Worm (Caenorhabditis elegans): Measurements from ENCODE around the gene fbxa-169.

fbxa-169 gene

ce11 chrII:13678555-13679119, 30.3 kb downstream of the fbxa-169 start:
- TF ChIP-seq him-1 (tag; optimal IDR thresholded peaks at IDR 0.05) = no peak
- TF ChIP-seq dao-5 (tag; optimal IDR thresholded peaks at IDR 0.05) = no peak
- TF ChIP-seq W03F9.2 (tag; optimal IDR thresholded peaks at IDR 0.05) = no peak

ce11 chrII:13679775-13680320, 31.5 kb downstream of the fbxa-169 start:
- TF ChIP-seq dao-5 (tag; optimal IDR thresholded peaks at IDR 0.05) (no peak), W03F9.2 (tag; optimal IDR thresholded peaks at IDR 0.05) (no peak), him-1 (tag; optimal IDR thresholded peaks at IDR 0.05) (no peak)

ce11 chrII:13681063-13681462, 32.7 kb downstream of the fbxa-169 start:
- TF ChIP-seq dao-5 (tag; optimal IDR thresholded peaks at IDR 0.05) (no peak), him-1 (tag; optimal IDR thresholded peaks at IDR 0.05) (no peak), W03F9.2 (tag; optimal IDR thresholded peaks at IDR 0.05) (no peak)

ce11 chrII:13685581-13685980, 37.3 kb downstream of the fbxa-169 start:
- TF ChIP-seq him-1 (tag; optimal IDR thresholded peaks at IDR 0.05) (no peak), W03F9.2 (tag; optimal IDR thresholded peaks at IDR 0.05) (no peak), dao-5 (tag; optimal IDR thresholded peaks at IDR 0.05) (no peak)

ce11 chrII:13694712-13695111, 46.4 kb downstream of the fbxa-169 start, which contains the start of gene rpoa-1:
rpoa-1 (minus strand) TSS chrII:13694795.
- no peak for TF ChIP-seq W03F9.2 (tag; optimal IDR thresholded peaks at IDR 0.05)
- TF ChIP-seq dao-5 (tag; optimal IDR thresholded peaks at IDR 0.05) = no peak
- TF ChIP-seq him-1 (tag; optimal IDR thresholded peaks at IDR 0.05) = no peak

- TF ChIP-seq dao-5 (tag; optimal IDR thresholded peaks at IDR 0.05) (no peak), him-1 (tag; optimal IDR thresholded peaks at IDR 0.05) (no peak), W03F9.2 (tag; optimal IDR thresholded peaks at IDR 0.05) (no peak)
Measured at ce11 chrII:13695343-13696332, 47.3 kb downstream of the fbxa-169 start, which contains the start of gene kqt-3. kqt-3 (plus strand) TSS chrII:13696282.

ce11 chrII:13697691-13698090, 49.4 kb downstream of the fbxa-169 start:
- TF ChIP-seq dao-5 (tag; optimal IDR thresholded peaks at IDR 0.05) = no peak
- TF ChIP-seq him-1 (tag; optimal IDR thresholded peaks at IDR 0.05) = no peak
- no peak for TF ChIP-seq W03F9.2 (tag; optimal IDR thresholded peaks at IDR 0.05)

Measured in whole organism, L4/young adult.